Fruit fly (Drosophila melanogaster) whole organism, prepupa: ENCODE measurements around the gene CG3764.

Source experiments
- Blimp-1 ChIP-seq: fragments of 200-800 bp; sonication (Bioruptor generic); optimal IDR thresholded peaks from 3 replicates; lab custom pipeline; 2017; ENCODE audit warnings: missing biosample characterization, missing genetic modification characterization, mild to moderate bottlenecking, moderate library complexity, missing genetic modification reagents
- CG10631 ChIP-seq: fragments of 200-800 bp; sonication (Bioruptor generic); optimal IDR thresholded peaks from 2 replicates; lab custom pipeline; 2016; ENCODE audit warnings: missing biosample characterization, missing genetic modification characterization
- CG10669 ChIP-seq: fragments of 200-800 bp; sonication (Bioruptor generic); optimal IDR thresholded peaks from 3 replicates; lab custom pipeline; 2018; ENCODE audit warnings: missing biosample characterization, mild to moderate bottlenecking, missing genetic modification characterization, moderate library complexity
- CG11294 ChIP-seq: fragments of 200-800 bp; sonication (Bioruptor generic); IDR thresholded peaks from 2 replicates; pipeline ENCODE4 v1.3.6; 2022; ENCODE audit warnings: missing biosample characterization, missing genetic modification characterization
- CG11762 ChIP-seq: fragments of 200-800 bp; sonication (Bioruptor generic); optimal IDR thresholded peaks from 3 replicates; lab custom pipeline; 2016; ENCODE audit warnings: missing biosample characterization, missing genetic modification characterization; ENCODE audit not compliant: insufficient read depth
- CG11902 ChIP-seq: fragments of 200-800 bp; sonication (Bioruptor generic); optimal IDR thresholded peaks from 3 replicates; lab custom pipeline; 2016; ENCODE audit warnings: missing biosample characterization, missing genetic modification characterization
- CG15336 ChIP-seq: fragments of 200-800 bp; sonication (Bioruptor generic); IDR thresholded peaks from 2 replicates; pipeline ENCODE4 v1.3.6; 2022; ENCODE audit warnings: missing biosample characterization, missing genetic modification characterization
- CG1621 ChIP-seq: fragments of 200-800 bp; sonication (Bioruptor generic); optimal IDR thresholded peaks from 3 replicates; lab custom pipeline; 2018; ENCODE audit warnings: missing biosample characterization, mild to moderate bottlenecking, missing genetic modification characterization
- CG16779 ChIP-seq: fragments of 200-800 bp; sonication (Bioruptor generic); optimal IDR thresholded peaks from 3 replicates; lab custom pipeline; 2017; ENCODE audit warnings: missing biosample characterization, mild to moderate bottlenecking, missing genetic modification characterization
- CG3032 ChIP-seq: fragments of 200-800 bp; optimal IDR thresholded peaks from 2 replicates; lab custom pipeline; 2019; ENCODE audit warnings: missing biosample characterization, mild to moderate bottlenecking, missing genetic modification characterization, moderate library complexity
- CG34406 ChIP-seq: fragments of 200-800 bp; sonication (Bioruptor generic); optimal IDR thresholded peaks from 3 replicates; lab custom pipeline; 2016; ENCODE audit warnings: missing biosample characterization, missing genetic modification characterization
- CG3919 ChIP-seq: fragments of 200-800 bp; sonication (Bioruptor generic); optimal IDR thresholded peaks from 3 replicates; lab custom pipeline; 2016; ENCODE audit warnings: missing biosample characterization, missing genetic modification characterization
- CG6163 ChIP-seq: fragments of 200-800 bp; sonication (Bioruptor generic); IDR thresholded peaks from 3 replicates; pipeline ENCODE4 v1.3.6; 2022; ENCODE audit warnings: missing biosample characterization, missing genetic modification characterization
- CG6276 ChIP-seq: fragments of 200-800 bp; sonication (Bioruptor generic); optimal IDR thresholded peaks from 2 replicates; lab custom pipeline; 2017; ENCODE audit warnings: missing biosample characterization, mild to moderate bottlenecking, missing genetic modification characterization
- CG6792 ChIP-seq: fragments of 200-800 bp; sonication (Bioruptor generic); optimal IDR thresholded peaks from 3 replicates; lab custom pipeline; 2016; ENCODE audit warnings: missing biosample characterization, missing genetic modification characterization
- CG6854 ChIP-seq: fragments of 200-800 bp; sonication (Bioruptor generic); optimal IDR thresholded peaks from 2 replicates; lab custom pipeline; 2017; ENCODE audit warnings: missing biosample characterization, mild to moderate bottlenecking, missing genetic modification characterization
- CG8319 ChIP-seq: fragments of 200-800 bp; sonication (Bioruptor generic); optimal IDR thresholded peaks from 3 replicates; lab custom pipeline; 2016; ENCODE audit warnings: missing biosample characterization, missing genetic modification characterization
- CG9139 ChIP-seq: fragments of 200-800 bp; sonication (Bioruptor generic); optimal IDR thresholded peaks from 3 replicates; lab custom pipeline; 2017; ENCODE audit warnings: missing biosample characterization, mild to moderate bottlenecking, missing genetic modification characterization
- Eip75B ChIP-seq: fragments of 200-800 bp; sonication (Bioruptor generic); optimal IDR thresholded peaks from 3 replicates; lab custom pipeline; 2016; ENCODE audit warnings: missing biosample characterization, missing genetic modification characterization
- Eip78C ChIP-seq: fragments of 200-800 bp; sonication (Bioruptor generic); peaks from one replicate; lab custom pipeline; 2016; ENCODE audit warnings: missing biosample characterization, missing genetic modification characterization
- Eip93F ChIP-seq: fragments of 200-800 bp; sonication (Bioruptor generic); optimal IDR thresholded peaks from 2 replicates; lab custom pipeline; 2016; ENCODE audit warnings: missing biosample characterization, mild to moderate bottlenecking, missing genetic modification characterization
- Ets21C ChIP-seq: fragments of 200-800 bp; sonication (Bioruptor generic); optimal IDR thresholded peaks from 3 replicates; lab custom pipeline; 2016; ENCODE audit warnings: missing biosample characterization, missing genetic modification characterization
- Ets96B ChIP-seq: fragments of 200-800 bp; optimal IDR thresholded peaks from 2 replicates; lab custom pipeline; 2019; ENCODE audit warnings: missing biosample characterization, mild to moderate bottlenecking, missing genetic modification characterization, moderate library complexity
- Gug ChIP-seq: fragments of 200-800 bp; sonication (Bioruptor generic); IDR thresholded peaks from 2 replicates; pipeline ENCODE4 v1.3.6; 2022; ENCODE audit warnings: missing biosample characterization, missing genetic modification characterization
- Hr38 ChIP-seq: sonication (Bioruptor generic); optimal IDR thresholded peaks from 2 replicates; lab custom pipeline; 2016; ENCODE audit warnings: missing biosample characterization, missing genetic modification characterization
- Hr39 ChIP-seq: fragments of 200-800 bp; sonication (Bioruptor generic); optimal IDR thresholded peaks from 2 replicates; lab custom pipeline; 2016; ENCODE audit warnings: missing biosample characterization, missing genetic modification characterization
- Hr4 ChIP-seq: fragments of 200-800 bp; sonication (Bioruptor generic); optimal IDR thresholded peaks from 3 replicates; lab custom pipeline; 2016; ENCODE audit warnings: missing biosample characterization, missing genetic modification characterization
- Lpt ChIP-seq: fragments of 200-800 bp; sonication (Bioruptor generic); optimal IDR thresholded peaks from 3 replicates; lab custom pipeline; 2016; ENCODE audit warnings: missing biosample characterization, missing genetic modification characterization
- OdsH ChIP-seq: fragments of 200-800 bp; sonication (Bioruptor generic); optimal IDR thresholded peaks from 3 replicates; lab custom pipeline; 2016; ENCODE audit warnings: missing biosample characterization, missing genetic modification characterization
- Smox ChIP-seq: fragments of 200-800 bp; sonication (Bioruptor generic); optimal IDR thresholded peaks from 3 replicates; lab custom pipeline; 2016; ENCODE audit warnings: missing biosample characterization, missing genetic modification characterization
- Sox102F ChIP-seq: fragments of 200-800 bp; sonication (Bioruptor generic); optimal IDR thresholded peaks from 2 replicates; lab custom pipeline; 2016; ENCODE audit warnings: missing biosample characterization, mild to moderate bottlenecking, missing genetic modification characterization
- Sox15 ChIP-seq: fragments of 200-800 bp; sonication (Bioruptor generic); optimal IDR thresholded peaks from 3 replicates; lab custom pipeline; 2016; ENCODE audit warnings: missing biosample characterization, missing genetic modification characterization
- achi ChIP-seq: fragments of 200-800 bp; sonication (Bioruptor generic); optimal IDR thresholded peaks from 3 replicates; lab custom pipeline; 2016; ENCODE audit warnings: missing biosample characterization, missing genetic modification characterization
- acj6 ChIP-seq: fragments of 200-800 bp; sonication (Bioruptor generic); optimal IDR thresholded peaks from 3 replicates; lab custom pipeline; 2016; ENCODE audit warnings: missing biosample characterization, missing genetic modification characterization
- cyc ChIP-seq: fragments of 200-800 bp; sonication (Bioruptor generic); optimal IDR thresholded peaks from 3 replicates; lab custom pipeline; 2016; ENCODE audit warnings: missing biosample characterization, missing genetic modification characterization
- dac ChIP-seq: fragments of 200-800 bp; sonication (Bioruptor generic); optimal IDR thresholded peaks from 2 replicates; lab custom pipeline; 2017; ENCODE audit warnings: missing biosample characterization, mild to moderate bottlenecking, missing genetic modification characterization
- dsx ChIP-seq: fragments of 200-800 bp; optimal IDR thresholded peaks from 3 replicates; lab custom pipeline; 2019; ENCODE audit warnings: missing biosample characterization, mild to moderate bottlenecking, missing genetic modification characterization, moderate library complexity; ENCODE audit not compliant: poor library complexity, severe bottlenecking
- eg ChIP-seq: fragments of 200-800 bp; sonication (Bioruptor generic); IDR thresholded peaks from 3 replicates; pipeline ENCODE4 v1.3.6; 2022; ENCODE audit warnings: missing biosample characterization, missing genetic modification characterization
- esn ChIP-seq: fragments of 200-800 bp; sonication (Bioruptor generic); optimal IDR thresholded peaks from 2 replicates; lab custom pipeline; 2016; ENCODE audit warnings: missing biosample characterization, mild to moderate bottlenecking, missing genetic modification characterization, moderate library complexity
- fd59A ChIP-seq: fragments of 200-800 bp; sonication (Bioruptor generic); optimal IDR thresholded peaks from 2 replicates; lab custom pipeline; 2017; ENCODE audit warnings: missing biosample characterization, mild to moderate bottlenecking, missing genetic modification characterization, missing genetic modification reagents
- fd85E ChIP-seq: fragments of 200-800 bp; sonication (Bioruptor generic); optimal IDR thresholded peaks from 3 replicates; lab custom pipeline; 2016; ENCODE audit warnings: missing biosample characterization, missing genetic modification characterization
- lz ChIP-seq: fragments of 200-800 bp; sonication (Bioruptor generic); optimal IDR thresholded peaks from 3 replicates; lab custom pipeline; 2016; ENCODE audit warnings: missing biosample characterization, missing genetic modification characterization
- net ChIP-seq: fragments of 200-800 bp; sonication (Bioruptor generic); optimal IDR thresholded peaks from 3 replicates; lab custom pipeline; 2016; ENCODE audit warnings: missing biosample characterization, missing genetic modification characterization
- pdm3 ChIP-seq: fragments of 200-800 bp; sonication (Bioruptor generic); optimal IDR thresholded peaks from 3 replicates; lab custom pipeline; 2016; ENCODE audit warnings: missing biosample characterization, missing genetic modification characterization
- salr ChIP-seq, 2 experiments: fragments of 200-800 bp; sonication (Bioruptor generic); optimal IDR thresholded peaks; 3 replicates each; lab custom pipeline; 2016 to 2018; ENCODE audit warnings: missing biosample characterization in 2 of 2, missing genetic modification characterization in 2 of 2, mild to moderate bottlenecking in 1 of 2
- spab ChIP-seq: fragments of 200-800 bp; sonication (Bioruptor generic); optimal IDR thresholded peaks from 2 replicates; lab custom pipeline; 2017; ENCODE audit warnings: missing biosample characterization, mild to moderate bottlenecking, missing genetic modification characterization, missing genetic modification reagents
- ss ChIP-seq, 2 experiments: fragments of 200-800 bp; sonication (Bioruptor generic); optimal IDR thresholded peaks; 2 replicates in 1 of 2; 3 replicates in 1 of 2; lab custom pipeline; 2017 to 2018; ENCODE audit warnings: mild to moderate bottlenecking in 2 of 2, missing biosample characterization in 2 of 2, missing genetic modification characterization in 2 of 2, moderate library complexity in 1 of 2
- svp ChIP-seq: fragments of 200-800 bp; sonication (Bioruptor generic); peaks from one replicate; lab custom pipeline; 2016; ENCODE audit warnings: missing biosample characterization, missing genetic modification characterization
- topi ChIP-seq: fragments of 200-800 bp; sonication (Bioruptor generic); optimal IDR thresholded peaks from 3 replicates; lab custom pipeline; 2016; ENCODE audit warnings: missing biosample characterization, missing genetic modification characterization
- vri ChIP-seq: fragments of 200-800 bp; sonication (Bioruptor generic); optimal IDR thresholded peaks from 3 replicates; lab custom pipeline; 2016; ENCODE audit warnings: missing biosample characterization, mild to moderate bottlenecking, missing genetic modification characterization

CG3764 gene

DNA sequence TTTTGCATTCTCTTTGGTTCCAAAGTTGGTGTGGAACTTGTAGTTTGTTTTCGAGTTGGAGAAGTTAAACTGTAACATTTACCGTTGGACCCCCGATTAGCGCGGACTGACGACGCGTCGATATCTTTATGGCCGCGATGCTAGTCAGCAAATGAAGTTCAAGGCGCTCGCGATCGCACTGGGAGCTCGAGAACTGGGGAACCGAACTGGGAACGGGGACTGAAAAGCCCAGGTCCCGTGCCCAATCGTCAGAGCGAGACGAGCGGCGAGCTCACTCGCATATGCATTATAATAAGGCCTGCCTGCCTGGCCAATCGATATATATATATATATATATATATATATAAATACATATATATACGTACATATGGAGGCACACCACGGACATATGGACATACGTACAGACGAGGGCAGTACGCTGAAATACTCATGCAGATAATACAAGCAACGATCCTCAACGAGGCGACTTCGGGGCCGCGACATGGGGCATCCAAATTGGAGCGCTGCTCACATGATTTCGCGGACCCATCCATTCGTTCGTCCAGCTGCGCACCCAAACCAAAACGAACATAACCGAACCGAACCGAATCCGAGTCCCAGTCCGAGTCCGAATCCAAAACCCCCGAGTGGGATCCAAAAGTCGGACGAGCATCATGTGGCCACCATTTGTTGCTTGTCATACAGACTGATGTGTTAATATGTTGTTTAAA, 10.1 kb downstream of the CG3764 start:
- no peak for TF ChIP-seq acj6
- no peak for TF ChIP-seq CG3919 (GFP tag; lab: Kevin White, UChicago)
- TF ChIP-seq svp (GFP tag; lab: Kevin White, UChicago) = peak; percentile 96
- no peak for TF ChIP-seq CG6276 (GFP tag; lab: Kevin White, UChicago)
- TF ChIP-seq fd85E = no peak
- no peak for TF ChIP-seq Sox102F
- TF ChIP-seq dac (GFP tag; lab: Kevin White, UChicago) = no peak
- no peak for TF ChIP-seq Hr4 (GFP tag; lab: Kevin White, UChicago)
- no peak for TF ChIP-seq CG16779 (tag; lab: Kevin White, UChicago)
- TF ChIP-seq esn (GFP tag; lab: Kevin White, UChicago) = no peak
- TF ChIP-seq CG34406 (GFP tag; lab: Kevin White, UChicago) = no peak
- no peak for TF ChIP-seq fd59A (GFP tag; lab: Kevin White, UChicago)
- no peak for TF ChIP-seq Eip78C (GFP tag; lab: Kevin White, UChicago)
- no peak for TF ChIP-seq CG3032 (tag; lab: Kevin White, UChicago)
- TF ChIP-seq CG6792 (GFP tag; lab: Kevin White, UChicago) = no peak
- TF ChIP-seq CG6854 (GFP tag; lab: Kevin White, UChicago) = peak; percentile 11
- no peak for TF ChIP-seq CG11294 (GFP tag; lab: Robert Waterston, UW)
- no peak for TF ChIP-seq eg (GFP tag; lab: Robert Waterston, UW)
- TF ChIP-seq Eip75B (GFP tag; lab: Kevin White, UChicago) = no peak
- no peak for TF ChIP-seq spab
- no peak for TF ChIP-seq Sox15 (GFP tag; lab: Kevin White, UChicago)
- TF ChIP-seq cyc = no peak
- no peak for TF ChIP-seq Ets96B
- no peak for TF ChIP-seq achi (GFP tag; lab: Kevin White, UChicago)
- no peak for TF ChIP-seq Hr39
- TF ChIP-seq Blimp-1 (GFP tag; lab: Kevin White, UChicago) = no peak
- TF ChIP-seq CG1621 (tag; lab: Kevin White, UChicago) = no peak
- TF ChIP-seq salr (GFP tag; optimal IDR thresholded peaks at IDR 0.05; lab: Kevin White, UChicago) = no peak
- TF ChIP-seq CG6163 (GFP tag; lab: Robert Waterston, UW) = 0 out of 3 replicates have a peak, but pooled peaks have one; percentile 44
- peak; percentile 6 for TF ChIP-seq dsx (GFP tag; lab: Kevin White, UChicago)
- no peak for TF ChIP-seq CG10631 (GFP tag; lab: Kevin White, UChicago)
- TF ChIP-seq Ets21C (GFP tag; lab: Kevin White, UChicago) = no peak
- no peak for TF ChIP-seq topi (GFP tag; lab: Kevin White, UChicago)
- no peak for TF ChIP-seq OdsH
- peak; percentile 54 for TF ChIP-seq vri (GFP tag; lab: Kevin White, UChicago)
- no peak for TF ChIP-seq CG9139 (GFP tag; lab: Kevin White, UChicago)
- TF ChIP-seq lz (GFP tag; lab: Kevin White, UChicago) = no peak
- no peak for TF ChIP-seq Smox
- TF ChIP-seq net (GFP tag; lab: Kevin White, UChicago) = no peak
- no peak for TF ChIP-seq Lpt (GFP tag; lab: Kevin White, UChicago)
- no peak for TF ChIP-seq CG10669 (GFP tag; lab: Kevin White, UChicago)
- no peak for TF ChIP-seq Eip93F (GFP tag; lab: Kevin White, UChicago)
- TF ChIP-seq ss (GFP tag; optimal IDR thresholded peaks at IDR 0.05; lab: Kevin White, UChicago) = peak; percentile 17 to 46
- TF ChIP-seq pdm3 (GFP tag; lab: Kevin White, UChicago) = no peak
- no peak for TF ChIP-seq CG11902
- TF ChIP-seq Hr38 (GFP tag; lab: Kevin White, UChicago) = no peak
- TF ChIP-seq CG15336 (GFP tag; lab: Robert Waterston, UW) = no peak
- TF ChIP-seq CG11762 (GFP tag; lab: Kevin White, UChicago) = no peak
- no peak for TF ChIP-seq Gug (GFP tag; lab: Robert Waterston, UW)
- no peak for TF ChIP-seq CG8319 (GFP tag; lab: Kevin White, UChicago)
